Fruit fly (Drosophila melanogaster) whole organism, embryonic: ENCODE results near the gene CG5966.

Experiments used
- Bgb ChIP-seq: fragments of 200-800 bp; sonication (Bioruptor generic); IDR thresholded peaks from 2 replicates; pipeline ENCODE4 v1.3.6; 2022; ENCODE audit warnings: missing biosample characterization, missing genetic modification characterization; ENCODE audit not compliant: partially characterized antibody
- C15 ChIP-seq: fragments of 200-800 bp; sonication (Bioruptor generic); IDR thresholded peaks from 3 replicates; pipeline ENCODE4 v1.3.6; 2022; ENCODE audit warnings: missing biosample characterization, missing genetic modification characterization
- CG10274 ChIP-seq: fragments of 200-800 bp; sonication (Bioruptor generic); optimal IDR thresholded peaks from 3 replicates; lab custom pipeline; 2017; ENCODE audit warnings: missing biosample characterization, mild to moderate bottlenecking, missing genetic modification characterization
- CG10565 ChIP-seq: fragments of 200-800 bp; sonication (Bioruptor generic); optimal IDR thresholded peaks from 3 replicates; lab custom pipeline; 2016; ENCODE audit warnings: missing biosample characterization, mild to moderate bottlenecking, missing genetic modification characterization
- CG10959 ChIP-seq: fragments of 200-800 bp; sonication (Bioruptor generic); IDR thresholded peaks from 2 replicates; pipeline ENCODE4 v1.3.6; 2022; ENCODE audit warnings: missing biosample characterization, missing genetic modification characterization
- CG11085 ChIP-seq: fragments of 200-800 bp; sonication (Bioruptor generic); IDR thresholded peaks from 2 replicates; pipeline ENCODE4 v1.3.6; 2022; ENCODE audit warnings: missing biosample characterization, missing genetic modification characterization
- CG11247 ChIP-seq: fragments of 200-800 bp; sonication (Bioruptor generic); IDR thresholded peaks from 2 replicates; pipeline ENCODE4 v1.3.6; 2022; ENCODE audit warnings: missing biosample characterization, missing genetic modification characterization
- CG13123 ChIP-seq: fragments of 200-800 bp; sonication (Bioruptor generic); optimal IDR thresholded peaks from 2 replicates; lab custom pipeline; 2016; ENCODE audit warnings: missing biosample characterization, missing genetic modification characterization
- CG15073 ChIP-seq: fragments of 200-800 bp; sonication (Bioruptor generic); optimal IDR thresholded peaks from 2 replicates; lab custom pipeline; 2016; ENCODE audit warnings: missing biosample characterization, missing genetic modification characterization
- CG1602 ChIP-seq: fragments of 200-800 bp; sonication (Bioruptor generic); optimal IDR thresholded peaks from 3 replicates; lab custom pipeline; 2016; ENCODE audit warnings: missing biosample characterization, missing genetic modification characterization
- CG17568 ChIP-seq: fragments of 200-800 bp; sonication (Bioruptor generic); optimal IDR thresholded peaks from 2 replicates; lab custom pipeline; 2018; ENCODE audit warnings: missing biosample characterization, mild to moderate bottlenecking, missing genetic modification characterization, moderate library complexity
- CG1792 ChIP-seq: fragments of 200-800 bp; sonication (Bioruptor generic); optimal IDR thresholded peaks from 2 replicates; lab custom pipeline; 2016; ENCODE audit warnings: missing biosample characterization, missing genetic modification characterization
- CG2202 ChIP-seq: fragments of 200-800 bp; sonication (Bioruptor generic); optimal IDR thresholded peaks from 2 replicates; lab custom pipeline; 2018; ENCODE audit warnings: missing biosample characterization, mild to moderate bottlenecking, missing genetic modification characterization
- CG31441 ChIP-seq: fragments of 200-800 bp; sonication (Bioruptor generic); IDR thresholded peaks from 2 replicates; pipeline ENCODE4 v1.3.6; 2022; ENCODE audit warnings: missing biosample characterization, missing genetic modification characterization
- CG7372 ChIP-seq: fragments of 200-800 bp; sonication (Bioruptor generic); IDR thresholded peaks from 2 replicates; pipeline ENCODE4 v1.3.6; 2022; ENCODE audit warnings: missing biosample characterization, missing genetic modification characterization
- CG8089 ChIP-seq: fragments of 200-800 bp; sonication (Bioruptor generic); optimal IDR thresholded peaks from 3 replicates; lab custom pipeline; 2016; ENCODE audit warnings: missing biosample characterization, missing genetic modification characterization
- CG8388 ChIP-seq: fragments of 200-800 bp; sonication (Bioruptor generic); optimal IDR thresholded peaks from 2 replicates; lab custom pipeline; 2019; ENCODE audit warnings: missing biosample characterization, mild to moderate bottlenecking, missing genetic modification characterization, moderate library complexity
- CG8924 ChIP-seq: fragments of 200-800 bp; optimal IDR thresholded peaks from 3 replicates; lab custom pipeline; 2019; ENCODE audit warnings: missing biosample characterization, mild to moderate bottlenecking, missing genetic modification characterization, moderate library complexity
- Doc3 ChIP-seq: fragments of 200-800 bp; sonication (Bioruptor generic); IDR thresholded peaks from 3 replicates; pipeline ENCODE4 v1.3.6; 2022; ENCODE audit warnings: missing biosample characterization, missing genetic modification characterization; ENCODE audit not compliant: partially characterized antibody
- Eip74EF ChIP-seq, 2 experiments: fragments of 200-800 bp in 1 of 2; fragments of >200 bp in 1 of 2; sonication (Bioruptor generic) in 1 of 2; optimal IDR thresholded peaks; 2 replicates each; lab custom pipeline; 2017 to 2019; ENCODE audit warnings: missing biosample characterization in 2 of 2, missing genetic modification characterization in 2 of 2, mild to moderate bottlenecking in 1 of 2, moderate library complexity in 1 of 2
- Fer2 ChIP-seq: fragments of 200-800 bp; sonication (Bioruptor generic); optimal IDR thresholded peaks from 2 replicates; lab custom pipeline; 2018; ENCODE audit warnings: missing biosample characterization, mild to moderate bottlenecking, missing genetic modification characterization, moderate library complexity
- Fer3 ChIP-seq: fragments of 200-800 bp; sonication (Bioruptor generic); optimal IDR thresholded peaks from 2 replicates; lab custom pipeline; 2018; ENCODE audit warnings: missing biosample characterization, mild to moderate bottlenecking, missing genetic modification characterization, moderate library complexity
- H15 ChIP-seq: fragments of 200-800 bp; sonication (Bioruptor generic); IDR thresholded peaks from 3 replicates; pipeline ENCODE4 v1.3.6; 2022; ENCODE audit warnings: missing biosample characterization, missing genetic modification characterization
- Hand ChIP-seq: fragments of 200-800 bp; sonication (Bioruptor generic); optimal IDR thresholded peaks from 2 replicates; lab custom pipeline; 2017; ENCODE audit warnings: mild to moderate bottlenecking, missing biosample characterization, missing genetic modification reagents, missing genetic modification characterization
- Hr39 ChIP-seq: fragments of >200 bp; optimal IDR thresholded peaks from 2 replicates; lab custom pipeline; 2017
- Med ChIP-seq: fragments of 200-800 bp; sonication (Bioruptor generic); peaks from one replicate; lab custom pipeline; 2016; ENCODE audit warnings: missing biosample characterization, missing genetic modification characterization, mild to moderate bottlenecking, inconsistent platforms, moderate library complexity
- NK7.1 ChIP-seq: fragments of 200-800 bp; sonication (Bioruptor generic); optimal IDR thresholded peaks from 3 replicates; lab custom pipeline; 2016; ENCODE audit warnings: missing biosample characterization, missing genetic modification characterization
- Oaz ChIP-seq: fragments of 200-800 bp; sonication (Bioruptor generic); IDR thresholded peaks from 2 replicates; pipeline ENCODE4 v1.3.6; 2022; ENCODE audit warnings: missing biosample characterization, missing genetic modification characterization
- Vsx1 ChIP-seq: fragments of 200-800 bp; sonication (Bioruptor generic); optimal IDR thresholded peaks from 2 replicates; lab custom pipeline; 2017; ENCODE audit warnings: missing biosample characterization, mild to moderate bottlenecking, missing genetic modification characterization, missing genetic modification reagents
- ab ChIP-seq: fragments of 200-800 bp; sonication (Bioruptor generic); optimal IDR thresholded peaks from 2 replicates; lab custom pipeline; 2016; ENCODE audit warnings: missing biosample characterization, missing genetic modification characterization
- al ChIP-seq: fragments of 200-800 bp; sonication (Bioruptor generic); IDR thresholded peaks from 2 replicates; pipeline ENCODE4 v1.3.6; 2022; ENCODE audit warnings: missing biosample characterization, missing genetic modification characterization
- aop ChIP-seq: fragments of 200-800 bp; sonication (Bioruptor generic); IDR thresholded peaks from 2 replicates; pipeline ENCODE4 v1.3.6; 2022; ENCODE audit warnings: missing biosample characterization, missing genetic modification characterization
- ash1 ChIP-seq: fragments of 200-800 bp; sonication (Bioruptor generic); optimal IDR thresholded peaks from 2 replicates; lab custom pipeline; 2018; ENCODE audit warnings: missing biosample characterization, mild to moderate bottlenecking, missing genetic modification characterization
- bcd ChIP-seq: fragments of 200-800 bp; sonication (Bioruptor generic); optimal IDR thresholded peaks from 2 replicates; lab custom pipeline; 2017; ENCODE audit warnings: missing biosample characterization, mild to moderate bottlenecking, missing genetic modification characterization
- bsh ChIP-seq, 2 experiments: fragments of 200-800 bp; sonication (Bioruptor generic); optimal IDR thresholded peaks; 2 replicates each; lab custom pipeline; 2017 to 2018; ENCODE audit warnings: mild to moderate bottlenecking in 2 of 2, missing biosample characterization in 2 of 2, missing genetic modification characterization in 2 of 2, moderate library complexity in 1 of 2
- chn ChIP-seq: fragments of 200-800 bp; sonication (Bioruptor generic); optimal IDR thresholded peaks from 2 replicates; lab custom pipeline; 2016; ENCODE audit warnings: missing biosample characterization, missing genetic modification characterization
- fu2 ChIP-seq: fragments of 200-800 bp; sonication (Bioruptor generic); optimal IDR thresholded peaks from 2 replicates; lab custom pipeline; 2016; ENCODE audit warnings: missing biosample characterization, missing genetic modification characterization
- hkb ChIP-seq, 2 experiments: fragments of 200-800 bp in 1 of 2; fragments of >200 bp in 1 of 2; sonication (Bioruptor generic) in 1 of 2; IDR thresholded peaks in 1 of 2; optimal IDR thresholded peaks in 1 of 2; 2 replicates each; pipeline versions ENCODE4 v1.3.6 to Lab custom; 2017 to 2022; ENCODE audit warnings: missing biosample characterization in 1 of 2, missing genetic modification characterization in 1 of 2
- nerfin-2 ChIP-seq: fragments of 200-800 bp; sonication (Bioruptor generic); IDR thresholded peaks from 2 replicates; pipeline ENCODE4 v1.3.6; 2022; ENCODE audit warnings: missing biosample characterization, missing genetic modification characterization; ENCODE audit not compliant: partially characterized antibody
- nom ChIP-seq: fragments of 200-800 bp; sonication (Bioruptor generic); optimal IDR thresholded peaks from 2 replicates; lab custom pipeline; 2017; ENCODE audit warnings: missing biosample characterization, missing genetic modification characterization, mild to moderate bottlenecking, moderate library complexity, missing genetic modification reagents
- pho ChIP-seq: fragments of 200-800 bp; sonication (Bioruptor generic); optimal IDR thresholded peaks from 2 replicates; lab custom pipeline; 2016; ENCODE audit warnings: missing biosample characterization, missing genetic modification characterization
- sc ChIP-seq, 3 experiments: fragments of >200 bp in 2 of 3; fragments of 200-800 bp in 1 of 3; sonication (Bioruptor generic) in 1 of 3; optimal IDR thresholded peaks; 2 replicates in 2 of 3; 3 replicates in 1 of 3; lab custom pipeline; 2017; ENCODE audit warnings: mild to moderate bottlenecking in 1 of 3, missing biosample characterization in 1 of 3, missing genetic modification characterization in 1 of 3, missing genetic modification reagents in 1 of 3
- sens-2 ChIP-seq: fragments of 200-800 bp; sonication (Bioruptor generic); IDR thresholded peaks from 2 replicates; pipeline ENCODE4 v1.3.6; 2022; ENCODE audit warnings: missing biosample characterization, missing genetic modification characterization
- tgo ChIP-seq: fragments of 200-800 bp; sonication (Bioruptor generic); IDR thresholded peaks from 3 replicates; pipeline ENCODE4 v1.3.6; 2022; ENCODE audit warnings: missing biosample characterization, missing genetic modification characterization
- tll ChIP-seq, 2 experiments: fragments of 200-800 bp in 1 of 2; fragments of >200 bp in 1 of 2; sonication (Bioruptor generic) in 1 of 2; optimal IDR thresholded peaks; 2 replicates each; lab custom pipeline; 2017 to 2019; ENCODE audit warnings: missing biosample characterization in 2 of 2, missing genetic modification characterization in 2 of 2, mild to moderate bottlenecking in 1 of 2, moderate library complexity in 1 of 2
- wor ChIP-seq: fragments of 200-800 bp; sonication (Bioruptor generic); IDR thresholded peaks from 2 replicates; pipeline ENCODE4 v1.3.6; 2022; ENCODE audit warnings: missing biosample characterization, missing genetic modification characterization
- zen2 ChIP-seq: fragments of 200-800 bp; sonication (Bioruptor generic); IDR thresholded peaks from 3 replicates; pipeline ENCODE4 v1.3.6; 2022; ENCODE audit warnings: missing biosample characterization, missing genetic modification characterization; ENCODE audit not compliant: partially characterized antibody

CG5966 gene

dm6 chrX:6000747-6001426, 12.3 kb downstream of the CG5966 start, which contains the start of gene CG4766 (continued):
- TF ChIP-seq CG10565 (GFP tag; lab: Kevin White, UChicago), result no peak
- peak; percentile 23 for TF ChIP-seq Fer2 (tag; lab: Kevin White, UChicago)
- TF ChIP-seq CG31441, result peak; percentile 91
- peak; percentile 88 for TF ChIP-seq CG8388 (GFP tag; lab: Kevin White, UChicago)
- peak; percentile 84 for TF ChIP-seq chn (GFP tag; lab: Kevin White, UChicago)
- peak; percentile 61 for TF ChIP-seq CG1792
- peak; percentile 72 for TF ChIP-seq Fer3 (tag; lab: Kevin White, UChicago)
- peak; percentile 89 for TF ChIP-seq Med (GFP tag; lab: Kevin White, UChicago)
- no peak for TF ChIP-seq Doc3 (GFP tag; lab: Robert Waterston, UW)
- TF ChIP-seq ash1 (GFP tag; lab: Kevin White, UChicago), result no peak
- TF ChIP-seq CG7372, result peak; percentile 70
- no peak for TF ChIP-seq Hr39 (lab: Kevin White, UChicago)
- peak; percentile 84 for TF ChIP-seq CG2202 (tag; lab: Kevin White, UChicago)
- peak; percentile 46; the same call in 1 of the 2 replicates for TF ChIP-seq al (GFP tag; lab: Robert Waterston, UW)
- peak; percentile 52 for TF ChIP-seq CG13123 (GFP tag; lab: Kevin White, UChicago)
- TF ChIP-seq CG17568 (GFP tag; lab: Kevin White, UChicago), result peak; percentile 36
- peak; percentile 72 for TF ChIP-seq Vsx1
- peak; percentile 74 for TF ChIP-seq wor (GFP tag; lab: Robert Waterston, UW)
- TF ChIP-seq tll (GFP tag; optimal IDR thresholded peaks at IDR 0.05; lab: Kevin White, UChicago), result peak in 1 of 2 experiments; percentile 47
- TF ChIP-seq Hand, result peak; percentile 70
- TF ChIP-seq sc (optimal IDR thresholded peaks at IDR 0.05; lab: Kevin White, UChicago), result no peak
- peak; percentile 72 for TF ChIP-seq sc (GFP tag; optimal IDR thresholded peaks at IDR 0.05; lab: Kevin White, UChicago)
- peak; percentile 51 for TF ChIP-seq CG15073 (GFP tag; lab: Kevin White, UChicago)
- peak; percentile 48 for TF ChIP-seq ab (GFP tag; lab: Kevin White, UChicago)
- TF ChIP-seq Eip74EF (GFP tag; optimal IDR thresholded peaks at IDR 0.05; lab: Kevin White, UChicago), result peak in 1 of 2 experiments; percentile 73
- TF ChIP-seq CG8924 (tag; lab: Kevin White, UChicago), result peak; percentile 90
- peak; percentile 57; the same call in 1 of the 2 replicates for TF ChIP-seq sens-2 (GFP tag; lab: Robert Waterston, UW)
- peak; percentile 81 for TF ChIP-seq pho (GFP tag; lab: Kevin White, UChicago)
- TF ChIP-seq C15 (GFP tag; lab: Robert Waterston, UW), result peak; percentile 54; the same call in 1 of the 3 replicates
- TF ChIP-seq CG11247 (GFP tag; lab: Robert Waterston, UW), result peak; percentile 54; the same call in 1 of the 2 replicates
- no peak for TF ChIP-seq nerfin-2
- no peak for TF ChIP-seq Bgb
- TF ChIP-seq zen2 (GFP tag; lab: Robert Waterston, UW), result no peak
- TF ChIP-seq nom (GFP tag; lab: Kevin White, UChicago), result peak; percentile 61
- no peak for TF ChIP-seq hkb (optimal IDR thresholded peaks at IDR 0.05; lab: Kevin White, UChicago)
- peak; percentile 74 for TF ChIP-seq hkb (GFP tag; IDR thresholded peaks at IDR 0.05; lab: Robert Waterston, UW)
- peak; percentile 36 for TF ChIP-seq CG10274 (GFP tag; lab: Kevin White, UChicago)
- peak; percentile 80 for TF ChIP-seq CG10959
- peak; percentile 64 for TF ChIP-seq fu2 (GFP tag; lab: Kevin White, UChicago)
- peak; percentile 84 for TF ChIP-seq CG8089 (GFP tag; lab: Kevin White, UChicago)
- peak; percentile 81 for TF ChIP-seq tgo (GFP tag; lab: Robert Waterston, UW)
- TF ChIP-seq bcd (GFP tag; lab: Kevin White, UChicago), result peak; percentile 86
- TF ChIP-seq CG11085 (GFP tag; lab: Robert Waterston, UW), result 0 out of 2 replicates have a peak, but pooled peaks have one; percentile 10
- TF ChIP-seq bsh (GFP tag; optimal IDR thresholded peaks at IDR 0.05; lab: Kevin White, UChicago), result peak; percentile 60 to 87
- peak; percentile 43; the same call in 1 of the 2 replicates for TF ChIP-seq Oaz (GFP tag; lab: Robert Waterston, UW)
- no peak for TF ChIP-seq aop (GFP tag; lab: Robert Waterston, UW)
- peak; percentile 65 for TF ChIP-seq NK7.1 (GFP tag; lab: Kevin White, UChicago)
- peak; percentile 85 for TF ChIP-seq CG1602 (GFP tag; lab: Kevin White, UChicago)
- peak; percentile 72 for TF ChIP-seq H15 (GFP tag; lab: Robert Waterston, UW)
